Fruit fly (Drosophila melanogaster) S2 (cell line): ENCODE results near the gene Spn28Dc.

Experiments used
- CG8478 ChIP-seq: fragments of >200 bp; optimal IDR thresholded peaks from 2 replicates; lab custom pipeline; 2018
- CTCF ChIP-seq, 2 experiments: fragments of >200 bp; optimal IDR thresholded peaks; 2 replicates each; lab custom pipeline; 2018

DNA sequence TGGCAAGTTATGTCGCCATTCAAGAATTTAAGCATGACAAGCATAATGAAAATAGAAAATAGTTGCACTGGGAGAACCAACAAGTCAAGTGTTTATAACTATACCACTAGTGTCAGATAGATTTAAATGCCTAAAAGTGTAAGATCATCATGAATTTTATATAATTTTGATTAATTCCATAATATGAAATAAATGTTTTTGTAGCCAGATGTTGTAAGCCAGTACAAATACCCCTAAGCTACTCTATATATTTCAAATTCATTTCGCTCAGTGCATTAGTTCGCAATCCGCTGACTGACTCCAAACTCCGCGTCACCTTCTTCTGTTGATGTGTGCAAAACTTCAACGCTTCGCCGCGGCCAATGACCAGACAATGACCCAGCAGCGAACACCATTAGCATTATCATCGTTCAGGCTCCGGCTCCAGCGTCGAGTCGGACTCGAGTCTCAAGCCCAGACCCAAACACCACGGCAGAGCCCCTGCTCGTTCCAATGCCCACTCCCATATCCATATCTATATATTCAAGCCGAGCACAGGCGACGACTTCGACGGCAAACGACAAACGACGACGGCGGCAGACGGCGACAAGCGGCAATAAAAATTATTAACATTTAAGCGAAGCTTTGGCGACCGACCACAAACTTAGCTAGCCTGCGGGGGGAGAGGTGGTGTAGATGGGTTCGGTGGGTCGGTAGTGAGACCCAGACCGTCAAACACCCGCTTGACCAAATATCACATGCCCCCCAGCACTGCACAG lies 50.5 kb downstream of the Spn28Dc start:
- TF ChIP-seq CG8478 (lab: Kevin White, UChicago) = no peak
- no peak for TF ChIP-seq CTCF (optimal IDR thresholded peaks at IDR 0.05; lab: Kevin White, UChicago)
